1 fruit fly cellular context compared by ENCODE assay signal in the genomic region with DNA sequence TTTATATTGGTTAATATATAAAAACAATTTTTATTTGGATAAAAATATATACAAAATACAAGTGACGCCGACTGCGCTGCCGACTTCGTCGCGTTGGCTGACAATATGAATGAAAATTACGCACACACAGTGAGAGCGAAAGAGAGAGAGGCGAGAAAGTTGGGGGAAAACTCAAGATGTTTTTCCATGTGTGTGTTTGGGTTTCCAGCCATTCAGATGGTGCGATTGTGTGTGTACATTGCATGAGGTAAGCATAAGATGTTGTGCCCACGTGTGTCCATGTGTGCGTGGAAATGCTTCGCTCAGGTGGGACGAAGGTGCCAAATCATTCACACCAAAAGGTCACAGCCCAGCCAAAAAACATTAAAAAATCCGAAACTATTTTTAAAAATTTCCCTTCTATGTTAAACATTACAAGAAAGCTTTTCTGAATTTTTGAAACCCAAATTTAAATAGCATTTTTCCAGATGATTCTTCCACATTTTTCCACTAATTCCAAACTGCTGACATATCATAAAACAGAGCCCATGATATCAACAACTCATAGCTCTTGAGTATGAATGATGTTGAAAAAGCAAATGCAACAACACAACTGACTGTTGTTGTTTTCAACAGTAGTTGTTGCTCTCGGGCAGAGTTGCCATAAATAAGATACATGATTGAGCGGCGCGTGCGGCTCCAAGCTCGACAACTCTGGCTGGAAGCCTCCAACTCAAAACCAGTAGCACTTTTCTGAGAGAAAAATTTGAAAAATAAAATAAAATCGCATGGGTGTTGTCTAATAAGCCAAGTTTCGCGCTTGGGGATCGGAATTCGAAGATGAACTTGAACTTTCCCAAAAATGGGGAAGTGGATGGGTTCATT.
TF ChIP-seq lines count a peak whose summit lies in the region.

No protein-coding gene starts in this region.

TF ChIP-seq in whole organism, embryonic, 481 proteins besides CTCF, POLR2A, EP300 and RAD21 (continued from another document):
- TF ChIP-seq D19A (tag; optimal IDR thresholded peaks at IDR 0.05; lab: Kevin White, UChicago), result no peak
- no peak for TF ChIP-seq Eip74EF (GFP tag; optimal IDR thresholded peaks at IDR 0.05; lab: Kevin White, UChicago)
- TF ChIP-seq ci (GFP tag; IDR thresholded peaks at IDR 0.05; lab: Robert Waterston, UW), result no peak
- no peak for TF ChIP-seq Tbp (GFP tag; optimal IDR thresholded peaks at IDR 0.05; lab: Kevin White, UChicago)
- no peak for TF ChIP-seq CG11695 (GFP tag; IDR thresholded peaks at IDR 0.05; lab: Robert Waterston, UW)
- TF ChIP-seq dpn (GFP tag; optimal IDR thresholded peaks at IDR 0.05; lab: Kevin White, UChicago), result no peak
- TF ChIP-seq CG17328 (GFP tag; IDR thresholded peaks at IDR 0.05; lab: Robert Waterston, UW), result no peak
- no peak for TF ChIP-seq sisA (GFP tag; IDR thresholded peaks at IDR 0.05; lab: Robert Waterston, UW)
- TF ChIP-seq CG7556 (GFP tag; optimal IDR thresholded peaks at IDR 0.05; lab: Kevin White, UChicago), result no peak
- TF ChIP-seq klu (GFP tag; IDR thresholded peaks at IDR 0.05; lab: Robert Waterston, UW), result no peak
- TF ChIP-seq ssp (GFP tag; IDR thresholded peaks at IDR 0.05; lab: Robert Waterston, UW), result no peak
- TF ChIP-seq cas (GFP tag; IDR thresholded peaks at IDR 0.05; lab: Robert Waterston, UW), result no peak
- TF ChIP-seq CG1602 (GFP tag; optimal IDR thresholded peaks at IDR 0.05; lab: Kevin White, UChicago), result no peak
- TF ChIP-seq kni (GFP tag; optimal IDR thresholded peaks at IDR 0.05; lab: Kevin White, UChicago), result no peak
- TF ChIP-seq schlank (tag; optimal IDR thresholded peaks at IDR 0.05; lab: Kevin White, UChicago), result no peak
- TF ChIP-seq Scr (GFP tag; IDR thresholded peaks at IDR 0.05; lab: Robert Waterston, UW; ENCODE audit: partially characterized antibody), result no peak
- no peak for TF ChIP-seq scrt (GFP tag; optimal IDR thresholded peaks at IDR 0.05; lab: Kevin White, UChicago)
- TF ChIP-seq Neu2 (GFP tag; optimal IDR thresholded peaks at IDR 0.05; lab: Kevin White, UChicago; ENCODE audit: borderline replicate concordance), result no peak
- no peak for TF ChIP-seq CG1792 (GFP tag; optimal IDR thresholded peaks at IDR 0.05; lab: Kevin White, UChicago)
- no peak for TF ChIP-seq toy (GFP tag; IDR thresholded peaks at IDR 0.05; lab: Robert Waterston, UW)
- TF ChIP-seq CG10959 (GFP tag; IDR thresholded peaks at IDR 0.05; lab: Robert Waterston, UW), result no peak
- TF ChIP-seq CG1233 (GFP tag; optimal IDR thresholded peaks at IDR 0.05; lab: Kevin White, UChicago), result no peak
- TF ChIP-seq caup (GFP tag; optimal IDR thresholded peaks at IDR 0.05; lab: Kevin White, UChicago; ENCODE audit: severe bottlenecking), result no peak
- no peak for TF ChIP-seq Atf3 (GFP tag; optimal IDR thresholded peaks at IDR 0.05; lab: Kevin White, UChicago)
- TF ChIP-seq mam (GFP tag; optimal IDR thresholded peaks at IDR 0.05; lab: Kevin White, UChicago), result peak; percentile 1
- no peak for TF ChIP-seq tna (GFP tag; IDR thresholded peaks at IDR 0.05; lab: Robert Waterston, UW; ENCODE audit: partially characterized antibody)
- no peak for TF ChIP-seq CG15011 (GFP tag; optimal IDR thresholded peaks at IDR 0.05; lab: Kevin White, UChicago)
- no peak for TF ChIP-seq Fer2 (tag; optimal IDR thresholded peaks at IDR 0.05; lab: Kevin White, UChicago)
- peak; percentile 4 for TF ChIP-seq tio (GFP tag; optimal IDR thresholded peaks at IDR 0.05; lab: Kevin White, UChicago)
- TF ChIP-seq CG5180 (GFP tag; optimal IDR thresholded peaks at IDR 0.05; lab: Kevin White, UChicago), result no peak
- TF ChIP-seq CG2120 (GFP tag; optimal IDR thresholded peaks at IDR 0.05; lab: Kevin White, UChicago), result peak; percentile 2
- no peak for TF ChIP-seq CG16863 (GFP tag; optimal IDR thresholded peaks at IDR 0.05; lab: Kevin White, UChicago)
- 0 out of 2 replicates have a peak, but pooled peaks have one; percentile 16 for TF ChIP-seq CG9932 (GFP tag; IDR thresholded peaks at IDR 0.05; lab: Robert Waterston, UW)
- no peak for TF ChIP-seq Atf6 (GFP tag; IDR thresholded peaks at IDR 0.05; lab: Robert Waterston, UW)
- no peak for TF ChIP-seq CG13624 (GFP tag; optimal IDR thresholded peaks at IDR 0.05; lab: Kevin White, UChicago)
- TF ChIP-seq CG11723 (GFP tag; optimal IDR thresholded peaks at IDR 0.05; lab: Kevin White, UChicago), result no peak
- TF ChIP-seq gsb-n (tag; optimal IDR thresholded peaks at IDR 0.05; lab: Kevin White, UChicago), result no peak
- TF ChIP-seq TFAM (GFP tag; optimal IDR thresholded peaks at IDR 0.05; lab: Kevin White, UChicago), result no peak
- no peak for TF ChIP-seq pfk (GFP tag; optimal IDR thresholded peaks at IDR 0.05; lab: Kevin White, UChicago)
- TF ChIP-seq luna (GFP tag; optimal IDR thresholded peaks at IDR 0.05; lab: Kevin White, UChicago), result no peak
- no peak for TF ChIP-seq CG8290 (GFP tag; optimal IDR thresholded peaks at IDR 0.05; lab: Kevin White, UChicago)
- TF ChIP-seq CG8290 (tag; optimal IDR thresholded peaks at IDR 0.05; lab: Kevin White, UChicago), result no peak
- TF ChIP-seq CG3065 (GFP tag; optimal IDR thresholded peaks at IDR 0.05; lab: Kevin White, UChicago), result no peak
- TF ChIP-seq gem (tag; optimal IDR thresholded peaks at IDR 0.05; lab: Kevin White, UChicago), result peak; percentile 18
- TF ChIP-seq otp (GFP tag; IDR thresholded peaks at IDR 0.05; lab: Robert Waterston, UW), result no peak
- TF ChIP-seq bab2 (GFP tag; optimal IDR thresholded peaks at IDR 0.05; lab: Kevin White, UChicago), result no peak
- TF ChIP-seq E2f2 (GFP tag; IDR thresholded peaks at IDR 0.05; lab: Robert Waterston, UW), result no peak
- TF ChIP-seq CG13287 (GFP tag; IDR thresholded peaks at IDR 0.05; lab: Robert Waterston, UW; ENCODE audit: partially characterized antibody), result no peak
- no peak for TF ChIP-seq gfzf (GFP tag; optimal IDR thresholded peaks at IDR 0.05; lab: Kevin White, UChicago)
- no peak for TF ChIP-seq CG11085 (GFP tag; IDR thresholded peaks at IDR 0.05; lab: Robert Waterston, UW)
- TF ChIP-seq so (GFP tag; IDR thresholded peaks at IDR 0.05; lab: Robert Waterston, UW), result no peak
- TF ChIP-seq Adf1 (GFP tag; IDR thresholded peaks at IDR 0.05; lab: Robert Waterston, UW), result peak; percentile 67
- TF ChIP-seq CG8089 (GFP tag; optimal IDR thresholded peaks at IDR 0.05; lab: Kevin White, UChicago), result no peak
- peak; percentile 20 for TF ChIP-seq CG9727 (GFP tag; optimal IDR thresholded peaks at IDR 0.05; lab: Kevin White, UChicago)
- no peak for TF ChIP-seq YL-1 (GFP tag; optimal IDR thresholded peaks at IDR 0.05; lab: Kevin White, UChicago)
- no peak for TF ChIP-seq danr (GFP tag; IDR thresholded peaks at IDR 0.05; lab: Robert Waterston, UW)
- TF ChIP-seq CG6689 (GFP tag; IDR thresholded peaks at IDR 0.05; lab: Robert Waterston, UW), result 0 out of 2 replicates have a peak, but pooled peaks have one; percentile 12
- no peak for TF ChIP-seq CG11696 (GFP tag; IDR thresholded peaks at IDR 0.05; lab: Robert Waterston, UW)
- no peak for TF ChIP-seq yki (optimal IDR thresholded peaks at IDR 0.05; lab: Kevin White, UChicago)
- no peak for TF ChIP-seq CG3281 (GFP tag; optimal IDR thresholded peaks at IDR 0.05; lab: Kevin White, UChicago)
- TF ChIP-seq shn (GFP tag; optimal IDR thresholded peaks at IDR 0.05; lab: Kevin White, UChicago), result no peak
- TF ChIP-seq zfh2 (GFP tag; optimal IDR thresholded peaks at IDR 0.05; lab: Kevin White, UChicago), result no peak
- TF ChIP-seq Hey (tag; optimal IDR thresholded peaks at IDR 0.05; lab: Kevin White, UChicago), result no peak
- TF ChIP-seq Six4 (GFP tag; optimal IDR thresholded peaks at IDR 0.05; lab: Kevin White, UChicago), result no peak
- no peak for TF ChIP-seq CG13424 (tag; optimal IDR thresholded peaks at IDR 0.05; lab: Kevin White, UChicago)
- no peak for TF ChIP-seq slou (GFP tag; optimal IDR thresholded peaks at IDR 0.05; lab: Kevin White, UChicago)
- TF ChIP-seq sd (tag; optimal IDR thresholded peaks at IDR 0.05; lab: Kevin White, UChicago), result no peak
- TF ChIP-seq CG11093 (GFP tag; IDR thresholded peaks at IDR 0.05; lab: Robert Waterston, UW), result no peak
- TF ChIP-seq Hr3 (GFP tag; optimal IDR thresholded peaks at IDR 0.05; lab: Kevin White, UChicago), result no peak
- peak; percentile 46; the same call in 1 of the 2 replicates for TF ChIP-seq CG4360 (GFP tag; IDR thresholded peaks at IDR 0.05; lab: Robert Waterston, UW)
- TF ChIP-seq ATbp (GFP tag; optimal IDR thresholded peaks at IDR 0.05; lab: Kevin White, UChicago), result no peak
- no peak for TF ChIP-seq CG17186 (GFP tag; optimal IDR thresholded peaks at IDR 0.05; lab: Kevin White, UChicago)
- TF ChIP-seq usp (GFP tag; optimal IDR thresholded peaks at IDR 0.05; lab: Kevin White, UChicago), result no peak
- TF ChIP-seq CG18262 (tag; optimal IDR thresholded peaks at IDR 0.05; lab: Kevin White, UChicago), result peak; percentile 20
- no peak for TF ChIP-seq CG10274 (GFP tag; optimal IDR thresholded peaks at IDR 0.05; lab: Kevin White, UChicago)
- TF ChIP-seq Max (GFP tag; optimal IDR thresholded peaks at IDR 0.05; lab: Kevin White, UChicago), result no peak
- TF ChIP-seq ase (GFP tag; IDR thresholded peaks at IDR 0.05; lab: Robert Waterston, UW), result no peak
- TF ChIP-seq Dip3 (GFP tag; optimal IDR thresholded peaks at IDR 0.05; lab: Kevin White, UChicago), result no peak
- peak; percentile 5 for TF ChIP-seq CG10431 (GFP tag; optimal IDR thresholded peaks at IDR 0.05; lab: Kevin White, UChicago)
- peak in 1 of 2 experiments; percentile 51 for TF ChIP-seq Trl (optimal IDR thresholded peaks at IDR 0.05; lab: Kevin White, UChicago)
- TF ChIP-seq Trl (GFP tag; optimal IDR thresholded peaks at IDR 0.05; lab: Kevin White, UChicago), result no peak
- no peak for TF ChIP-seq CG2889 (GFP tag; IDR thresholded peaks at IDR 0.05; lab: Robert Waterston, UW)
- peak; percentile 76 for TF ChIP-seq sens (GFP tag; lab: Kevin White, UChicago)
- no peak for TF ChIP-seq CG7271 (tag; optimal IDR thresholded peaks at IDR 0.05; lab: Kevin White, UChicago)
- no peak for TF ChIP-seq Ptx1 (GFP tag; IDR thresholded peaks at IDR 0.05; lab: Robert Waterston, UW)
- TF ChIP-seq grn (GFP tag; optimal IDR thresholded peaks at IDR 0.05; lab: Kevin White, UChicago), result no peak
- no peak for TF ChIP-seq CG30431 (GFP tag; optimal IDR thresholded peaks at IDR 0.05; lab: Kevin White, UChicago)
- no peak; the same call in 1 of the 2 replicates for TF ChIP-seq chm (GFP tag; IDR thresholded peaks at IDR 0.05; lab: Robert Waterston, UW)
- TF ChIP-seq CG31441 (GFP tag; IDR thresholded peaks at IDR 0.05; lab: Robert Waterston, UW), result 0 out of 2 replicates have a peak, but pooled peaks have one; percentile 12
- no peak for TF ChIP-seq CG16813 (GFP tag; IDR thresholded peaks at IDR 0.05; lab: Robert Waterston, UW; ENCODE audit: partially characterized antibody)
- TF ChIP-seq emc (GFP tag; optimal IDR thresholded peaks at IDR 0.05; lab: Kevin White, UChicago), result no peak
- TF ChIP-seq gce (GFP tag; IDR thresholded peaks at IDR 0.05; lab: Robert Waterston, UW), result no peak
TF ChIP-seq in whole organism, embryonic: peak in this region for 45.
